Worm (Caenorhabditis elegans) whole organism, L1 larva: ENCODE results near the gene alh-5.
A peak's percentile ranks its signal among the peaks of the same experiment; 100 is the strongest.

Experiments used
- Y116A8C.19 ChIP-seq: sonication (generic microtip); optimal IDR thresholded peaks from 2 replicates; lab custom pipeline; 2016; ENCODE audit warnings: missing compliant biosample characterization, missing genetic modification characterization, borderline replicate concordance
- alr-1 ChIP-seq: fragments of 200-800 bp; sonication (Bioruptor generic); optimal IDR thresholded peaks from 2 replicates; lab custom pipeline; 2018; ENCODE audit warnings: borderline replicate concordance, mild to moderate bottlenecking, missing genetic modification characterization, missing compliant biosample characterization
- blmp-1 ChIP-seq: fragments of 150-350 bp; optimal IDR thresholded peaks from 2 replicates; lab custom pipeline; 2014; ENCODE audit warnings: missing biosample characterization, missing genetic modification characterization
- ceh-88 ChIP-seq: fragments of 200-800 bp; sonication (Bioruptor generic); IDR thresholded peaks from 2 replicates; pipeline ENCODE4 v1.3.6; 2022; ENCODE audit warnings: missing genetic modification characterization, missing compliant biosample characterization
- ceh-90 ChIP-seq: sonication (generic microtip); optimal IDR thresholded peaks from 2 replicates; lab custom pipeline; 2016; ENCODE audit warnings: missing genetic modification characterization, missing compliant biosample characterization
- ces-1 ChIP-seq: fragments of 150-350 bp; optimal IDR thresholded peaks from 2 replicates; lab custom pipeline; 2014; ENCODE audit warnings: missing biosample characterization, missing genetic modification reagents, missing genetic modification characterization
- efl-3 ChIP-seq: fragments of 200-800 bp; sonication (Bioruptor generic); optimal IDR thresholded peaks from 2 replicates; lab custom pipeline; 2018; ENCODE audit warnings: mild to moderate bottlenecking, missing genetic modification characterization, missing compliant biosample characterization
- elt-2 ChIP-seq: sonication (generic microtip); optimal IDR thresholded peaks from 2 replicates; lab custom pipeline; 2016; ENCODE audit warnings: missing genetic modification characterization, mild to moderate bottlenecking, inconsistent platforms, missing compliant biosample characterization, missing genetic modification reagents
- hlh-4 ChIP-seq: sonication (generic microtip); optimal IDR thresholded peaks from 2 replicates; lab custom pipeline; 2016; ENCODE audit warnings: mild to moderate bottlenecking, missing genetic modification characterization, missing compliant biosample characterization
- isw-1 ChIP-seq: fragments of 200-800 bp; sonication (Bioruptor generic); IDR thresholded peaks from 2 replicates; pipeline ENCODE4 v1.3.6; 2022; ENCODE audit warnings: missing genetic modification characterization, missing compliant biosample characterization
- lin-15B ChIP-seq: fragments of 150-350 bp; sonication (generic microtip); optimal IDR thresholded peaks from 3 replicates; lab custom pipeline; 2014; ENCODE audit warnings: missing biosample characterization, missing genetic modification characterization
- lin-35 ChIP-seq, 2 experiments: fragments of 150-350 bp; optimal IDR thresholded peaks; 2 replicates each; lab custom pipeline; 2014; ENCODE audit warnings: missing biosample characterization in 2 of 2, missing genetic modification characterization in 2 of 2, missing genetic modification reagents in 2 of 2
- lin-39 ChIP-seq: fragments of 150-350 bp; optimal IDR thresholded peaks from 2 replicates; lab custom pipeline; 2014; ENCODE audit warnings: missing biosample characterization, missing genetic modification reagents, missing genetic modification characterization
- mef-2 ChIP-seq: fragments of 150-350 bp; optimal IDR thresholded peaks from 2 replicates; lab custom pipeline; 2014; ENCODE audit warnings: missing biosample characterization, missing genetic modification characterization
- nhr-11 ChIP-seq: fragments of 150-350 bp; optimal IDR thresholded peaks from 2 replicates; lab custom pipeline; 2014; ENCODE audit warnings: missing biosample characterization, missing genetic modification characterization
- nhr-237 ChIP-seq: fragments of 150-350 bp; optimal IDR thresholded peaks from 2 replicates; lab custom pipeline; 2014; ENCODE audit warnings: missing biosample characterization, missing genetic modification characterization
- nhr-28 ChIP-seq: fragments of 150-350 bp; optimal IDR thresholded peaks from 2 replicates; lab custom pipeline; 2014; ENCODE audit warnings: missing biosample characterization, missing genetic modification characterization
- nhr-71 ChIP-seq: sonication (generic microtip); optimal IDR thresholded peaks from 2 replicates; lab custom pipeline; 2016; ENCODE audit warnings: mild to moderate bottlenecking, missing genetic modification characterization, moderate library complexity, missing compliant biosample characterization
- nhr-84 ChIP-seq: sonication (generic microtip); optimal IDR thresholded peaks from 2 replicates; lab custom pipeline; 2017; ENCODE audit warnings: missing biosample characterization, missing genetic modification characterization
- nhr-85 ChIP-seq: sonication (generic microtip); peaks from one replicate; lab custom pipeline; 2016; ENCODE audit warnings: missing genetic modification characterization, inconsistent platforms, missing compliant biosample characterization
- nhr-90 ChIP-seq: sonication (generic microtip); optimal IDR thresholded peaks from 2 replicates; lab custom pipeline; 2016; ENCODE audit warnings: mild to moderate bottlenecking, missing genetic modification characterization, missing compliant biosample characterization; ENCODE audit not compliant: poor library complexity
- pag-3 ChIP-seq: sonication (generic microtip); optimal IDR thresholded peaks from 2 replicates; lab custom pipeline; 2017; ENCODE audit warnings: missing genetic modification characterization, mild to moderate bottlenecking, missing compliant biosample characterization, antibody characterized with exemption, borderline replicate concordance; ENCODE audit not compliant: insufficient read depth
- rnt-1 ChIP-seq: sonication (generic microtip); optimal IDR thresholded peaks from 2 replicates; lab custom pipeline; 2016; ENCODE audit warnings: mild to moderate bottlenecking, missing genetic modification characterization, moderate library complexity, missing compliant biosample characterization
- sup-37 ChIP-seq: fragments of 200-800 bp; sonication (Bioruptor generic); optimal IDR thresholded peaks from 2 replicates; lab custom pipeline; 2018; ENCODE audit warnings: mild to moderate bottlenecking, missing genetic modification characterization, missing compliant biosample characterization
- swsn-7 ChIP-seq: sonication (generic microtip); optimal IDR thresholded peaks from 2 replicates; lab custom pipeline; 2016; ENCODE audit warnings: missing genetic modification characterization, missing compliant biosample characterization
- unc-30 ChIP-seq: sonication (generic microtip); optimal IDR thresholded peaks from 2 replicates; lab custom pipeline; 2017; ENCODE audit warnings: missing biosample characterization, missing genetic modification characterization
- unc-98 ChIP-seq: fragments of 200-800 bp; sonication (Bioruptor generic); IDR thresholded peaks from 2 replicates; pipeline ENCODE4 v1.3.6; 2022; ENCODE audit warnings: missing genetic modification characterization, missing compliant biosample characterization
- ztf-11 ChIP-seq, 2 experiments: sonication (generic microtip); optimal IDR thresholded peaks; 2 replicates each; lab custom pipeline; 2016 to 2017; ENCODE audit warnings: missing genetic modification characterization in 2 of 2, missing biosample characterization in 1 of 2, missing compliant biosample characterization in 1 of 2

The alh-5 gene

DNA sequence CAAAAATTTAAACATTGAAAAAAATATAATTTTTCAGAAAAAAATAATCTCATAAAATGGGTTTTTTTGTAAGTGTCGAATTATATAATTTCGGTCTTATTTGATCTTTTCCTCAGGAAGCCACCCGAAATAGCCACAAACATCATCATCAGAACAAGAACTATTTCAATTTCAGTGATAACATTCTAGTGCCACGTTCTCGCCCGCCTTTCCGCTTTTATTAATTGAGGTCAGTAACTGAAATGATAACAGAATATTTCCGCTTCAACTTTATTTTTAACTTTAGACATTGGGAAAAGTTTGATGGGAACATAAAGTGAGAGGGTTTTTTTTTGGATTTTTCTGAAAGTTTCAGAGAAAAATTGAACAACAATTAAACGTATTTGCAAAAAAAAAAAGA is 10.2 kb downstream of the alh-5 start:
- TF ChIP-seq unc-98 (GFP tag; lab: Robert Waterston, UW), result no peak
- peak; percentile 31 for TF ChIP-seq elt-2 (tag; lab: Kevin White, UChicago)
- TF ChIP-seq, all 84 proteins: peak for 1

DNA sequence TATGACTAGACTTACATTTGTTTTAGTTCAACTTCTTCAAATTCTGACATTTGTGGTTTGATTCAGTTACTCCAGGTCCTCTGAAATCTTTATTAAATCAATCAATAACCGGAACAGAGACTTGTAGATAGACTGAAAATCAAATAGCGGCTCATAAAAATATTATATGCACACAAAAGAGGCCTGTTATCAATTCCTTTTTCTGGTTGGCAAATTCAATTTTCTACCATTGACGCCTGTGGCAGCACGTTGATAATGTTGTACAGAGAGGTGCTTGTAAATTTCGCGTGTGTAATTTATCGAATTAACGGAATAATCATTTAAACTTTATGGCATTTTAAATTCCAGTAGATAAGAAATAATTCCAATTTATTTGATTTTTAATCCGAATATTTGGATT is 12.4 kb downstream of the alh-5 start, which contains the start of gene T08B1.1:
T08B1.1 (minus strand) TSS at position 92 of the 400 bp plus-strand sequence.
- TF ChIP-seq Y116A8C.19 (tag; lab: Kevin White, UChicago), result no peak
- peak; percentile 80 for TF ChIP-seq elt-2 (tag; lab: Kevin White, UChicago)

DNA sequence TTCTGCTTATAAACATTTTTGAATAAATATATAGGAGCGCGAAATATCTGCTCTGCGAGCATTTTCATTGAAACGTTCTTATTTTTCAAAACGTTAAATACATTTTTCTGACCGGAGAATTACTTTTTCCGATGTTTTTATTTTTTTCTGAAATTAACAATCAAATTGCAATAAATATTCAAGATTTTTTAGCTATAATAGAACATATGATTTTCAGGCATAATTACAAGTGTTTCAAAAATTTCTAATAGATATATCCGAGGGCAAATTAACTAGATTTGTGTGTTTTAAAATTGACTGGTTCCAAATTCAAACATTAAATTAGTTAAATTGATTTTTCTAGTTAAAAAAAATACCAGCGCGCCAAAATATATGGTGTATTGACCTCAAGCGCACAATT is 20.4 kb downstream of the alh-5 start, which contains the start of gene T08B1.4:
T08B1.4 (plus strand) TSS at position 301 of the 400 bp plus-strand sequence.
- no peak for TF ChIP-seq ztf-11 (tag; optimal IDR thresholded peaks at IDR 0.05; lab: Kevin White, UChicago)
- no peak for TF ChIP-seq nhr-11 (tag; lab: Kevin White, UChicago)
- TF ChIP-seq rnt-1 (tag; lab: Kevin White, UChicago), result no peak

DNA sequence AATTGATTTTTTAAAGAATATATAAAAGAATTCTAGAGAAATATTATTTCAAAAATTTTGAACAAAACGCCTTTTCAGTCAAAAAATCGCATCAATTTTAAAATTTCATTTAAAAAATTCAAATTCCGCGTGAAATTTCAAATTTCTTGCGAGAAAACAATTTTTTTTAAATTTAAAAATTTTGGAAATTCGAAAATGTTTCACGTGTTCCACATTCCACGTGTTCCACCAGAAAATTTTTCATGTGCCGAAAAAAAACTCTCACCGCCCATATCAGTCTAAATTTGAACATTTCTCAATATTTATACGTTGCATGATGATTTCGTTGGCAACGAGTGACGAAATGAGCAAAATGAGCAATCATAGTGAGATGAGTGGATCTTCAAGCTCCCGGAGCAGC is 24.3 kb downstream of the alh-5 start, which contains the start of gene fbxa-201:
fbxa-201 (plus strand) TSS at position 301 of the 400 bp plus-strand sequence.
- TF ChIP-seq nhr-84 (tag; lab: Kevin White, UChicago) (no peak), ces-1 (no peak)

DNA sequence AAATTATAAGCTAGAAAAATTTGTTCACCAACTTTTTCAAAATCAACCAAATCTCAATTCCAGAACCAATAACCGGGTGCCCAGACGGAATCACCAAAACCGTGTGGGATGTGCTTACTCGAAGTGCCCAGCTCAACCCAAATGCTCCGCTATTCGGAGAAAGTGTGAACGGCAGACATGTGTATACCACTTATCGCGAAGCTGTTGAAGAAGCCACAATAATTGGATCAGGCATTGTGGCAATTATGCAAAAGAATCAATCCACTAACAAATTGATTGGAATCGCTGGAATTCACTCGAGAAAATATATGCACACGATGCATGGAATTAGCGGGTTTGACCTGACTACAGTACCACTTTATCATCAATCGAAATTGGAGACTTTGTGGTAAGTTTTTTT is 29.7 kb downstream of the alh-5 start:
- no peak for TF ChIP-seq hlh-4 (tag; lab: Kevin White, UChicago)
- TF ChIP-seq ceh-90 (tag; lab: Kevin White, UChicago), result no peak
- no peak for TF ChIP-seq alr-1 (tag; lab: Kevin White, UChicago)
- TF ChIP-seq nhr-85 (tag; lab: Kevin White, UChicago), result no peak
- TF ChIP-seq swsn-7 (tag; lab: Kevin White, UChicago), result no peak
- no peak for TF ChIP-seq unc-98 (GFP tag; lab: Robert Waterston, UW)
- no peak for TF ChIP-seq lin-15B
- no peak for TF ChIP-seq efl-3
- TF ChIP-seq nhr-71 (tag; lab: Kevin White, UChicago), result no peak
- TF ChIP-seq unc-30, result no peak
- TF ChIP-seq, all 84 proteins: peak for 0

DNA sequence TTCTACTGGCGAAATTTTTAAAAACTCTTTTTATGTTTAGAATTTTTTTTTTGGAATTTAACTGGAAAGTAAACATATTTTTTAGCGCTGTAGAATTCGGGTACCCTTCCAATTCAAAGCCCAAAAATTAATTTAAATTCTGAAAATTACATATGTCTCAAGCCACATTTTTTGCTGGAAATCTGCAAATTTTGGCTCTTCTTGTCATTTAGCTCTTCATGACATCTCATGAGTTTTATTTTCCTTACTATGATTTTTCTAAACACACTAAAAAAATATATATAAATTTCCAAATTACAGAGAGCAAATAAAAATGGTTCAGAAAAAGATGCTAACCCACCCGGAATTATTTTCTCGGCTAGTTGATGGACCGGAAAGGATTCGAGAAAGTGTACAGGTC is 30.2 kb downstream of the alh-5 start, which contains the start of gene acs-3:
acs-3 (plus strand) TSS at position 301 of the 400 bp plus-strand sequence.
- TF ChIP-seq sup-37 (GFP tag; lab: Kevin White, UChicago) (no peak), pag-3 (tag; lab: Kevin White, UChicago) (no peak), lin-39 (tag; lab: Kevin White, UChicago) (no peak), nhr-237 (tag; lab: Kevin White, UChicago) (no peak), Y116A8C.19 (tag; lab: Kevin White, UChicago) (no peak), ceh-88 (GFP tag; lab: Robert Waterston, UW) (no peak)

DNA sequence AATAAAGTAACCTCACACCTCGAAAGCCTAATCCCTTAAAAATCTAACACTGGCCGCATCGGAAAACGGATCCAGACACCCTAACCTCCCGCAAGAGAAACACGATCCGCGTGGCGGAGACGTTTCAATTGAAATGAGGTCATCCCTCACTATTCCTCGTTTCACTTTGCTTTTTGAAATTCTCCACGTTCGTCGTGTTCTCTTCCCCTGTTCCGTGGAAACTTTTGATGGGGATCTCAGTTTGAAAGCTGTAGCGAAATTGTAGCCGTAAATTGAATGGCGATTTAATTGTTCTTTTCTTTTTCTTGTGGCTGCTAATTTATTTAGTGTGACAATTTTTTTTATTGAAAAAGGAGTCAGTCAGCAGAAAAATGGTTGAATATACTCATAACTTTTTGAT is 30.6 kb downstream of the alh-5 start:
- no peak for TF ChIP-seq nhr-90 (tag; lab: Kevin White, UChicago)
- peak; percentile 51 for TF ChIP-seq blmp-1 (tag; lab: Kevin White, UChicago)
- TF ChIP-seq unc-98 (GFP tag; lab: Robert Waterston, UW), result no peak
- no peak for TF ChIP-seq isw-1 (GFP tag; lab: Robert Waterston, UW)
- no peak for TF ChIP-seq unc-30

DNA sequence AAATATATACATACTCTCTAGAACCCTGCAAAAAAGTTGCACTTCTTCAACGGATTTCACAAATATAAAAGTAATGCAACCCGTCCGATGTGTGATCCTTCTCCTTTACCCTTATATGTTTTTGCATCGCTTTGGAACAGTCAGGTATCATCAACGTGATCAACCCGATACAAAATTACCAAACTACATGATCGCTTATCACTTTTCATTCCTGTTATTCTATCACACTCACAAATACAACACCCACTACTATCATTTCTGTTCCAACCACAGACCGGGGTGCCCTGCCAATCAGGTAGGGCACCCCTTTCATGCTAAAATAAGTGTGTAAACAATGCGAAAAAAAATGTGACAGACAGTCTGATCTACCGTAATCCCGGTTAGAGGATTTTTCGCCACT is 32.4 kb downstream of the alh-5 start:
- TF ChIP-seq nhr-28 (tag; lab: Kevin White, UChicago) (no peak), lin-35 (GFP tag; optimal IDR thresholded peaks at IDR 0.05; lab: Kevin White, UChicago) (no peak), mef-2 (tag; lab: Kevin White, UChicago) (no peak), nhr-90 (tag; lab: Kevin White, UChicago) (no peak)
